Worm (Caenorhabditis elegans) whole organism, L3 larva: ENCODE results near the gene F32D8.8.

Source experiments
- R02D3.7 ChIP-seq: fragments of 150-350 bp; optimal IDR thresholded peaks from 2 replicates; lab custom pipeline; 2014; ENCODE audit warnings: missing biosample characterization, missing genetic modification characterization
- aly-2 ChIP-seq: fragments of 150-350 bp; optimal IDR thresholded peaks from 2 replicates; lab custom pipeline; 2014; ENCODE audit warnings: missing biosample characterization, missing genetic modification characterization
- ama-1 ChIP-seq: fragments of 150-350 bp; optimal IDR thresholded peaks from 2 replicates; lab custom pipeline; 2018
- ceh-16 ChIP-seq: sonication (generic microtip); optimal IDR thresholded peaks from 2 replicates; lab custom pipeline; 2017; ENCODE audit warnings: missing biosample characterization, missing genetic modification characterization
- ceh-28 ChIP-seq: fragments of 150-350 bp; optimal IDR thresholded peaks from 2 replicates; lab custom pipeline; 2014; ENCODE audit warnings: missing biosample characterization, missing genetic modification reagents, missing genetic modification characterization
- ceh-9 ChIP-seq: sonication (generic microtip); optimal IDR thresholded peaks from 2 replicates; lab custom pipeline; 2018; ENCODE audit warnings: missing biosample characterization, missing genetic modification characterization
- daf-12 ChIP-seq: fragments of 150-350 bp; optimal IDR thresholded peaks from 2 replicates; lab custom pipeline; 2014; ENCODE audit warnings: missing biosample characterization, missing genetic modification reagents, missing genetic modification characterization
- egl-27 ChIP-seq: sonication (generic microtip); optimal IDR thresholded peaks from 4 replicates; lab custom pipeline; 2017; ENCODE audit warnings: missing biosample characterization, missing genetic modification reagents, missing genetic modification characterization
- egl-5 ChIP-seq: fragments of 150-350 bp; optimal IDR thresholded peaks from 2 replicates; lab custom pipeline; 2017; ENCODE audit warnings: missing biosample characterization, missing genetic modification reagents, missing genetic modification characterization, inconsistent platforms
- elt-1 ChIP-seq: fragments of 150-350 bp; optimal IDR thresholded peaks from 2 replicates; lab custom pipeline; 2014; ENCODE audit warnings: missing biosample characterization, missing genetic modification characterization
- elt-2 ChIP-seq: sonication (generic microtip); optimal IDR thresholded peaks from 2 replicates; lab custom pipeline; 2016; ENCODE audit warnings: missing genetic modification reagents, mild to moderate bottlenecking, missing genetic modification characterization, missing compliant biosample characterization
- elt-3 ChIP-seq, 3 experiments: fragments of 150-350 bp in 1 of 3; sonication (generic microtip) in 2 of 3; optimal IDR thresholded peaks; 2 replicates in 2 of 3; 4 replicates in 1 of 3; lab custom pipeline; 2014 to 2017; ENCODE audit warnings: missing biosample characterization in 3 of 3, missing genetic modification characterization in 3 of 3
- fkh-10 ChIP-seq: sonication (generic microtip); optimal IDR thresholded peaks from 2 replicates; lab custom pipeline; 2017; ENCODE audit warnings: missing biosample characterization, missing genetic modification reagents, missing genetic modification characterization
- fkh-2 ChIP-seq: fragments of 150-350 bp; optimal IDR thresholded peaks from 2 replicates; lab custom pipeline; 2014; ENCODE audit warnings: missing biosample characterization, missing genetic modification reagents, missing genetic modification characterization
- fos-1 ChIP-seq: fragments of 150-350 bp; optimal IDR thresholded peaks from 2 replicates; lab custom pipeline; 2014; ENCODE audit warnings: missing biosample characterization, missing genetic modification characterization
- hmg-11 ChIP-seq: sonication (generic microtip); optimal IDR thresholded peaks from 2 replicates; lab custom pipeline; 2016; ENCODE audit warnings: missing genetic modification characterization, missing compliant biosample characterization
- lin-15B ChIP-seq: fragments of 150-350 bp; optimal IDR thresholded peaks from 2 replicates; lab custom pipeline; 2014; ENCODE audit warnings: missing biosample characterization, missing genetic modification characterization
- lin-39 ChIP-seq: fragments of 150-350 bp; optimal IDR thresholded peaks from 2 replicates; lab custom pipeline; 2018; ENCODE audit warnings: missing biosample characterization, missing genetic modification reagents, missing genetic modification characterization
- lsy-12 ChIP-seq: sonication (generic microtip); optimal IDR thresholded peaks from 2 replicates; lab custom pipeline; 2016; ENCODE audit warnings: mild to moderate bottlenecking, missing genetic modification characterization, missing compliant biosample characterization
- mdl-1 ChIP-seq: fragments of 150-350 bp; optimal IDR thresholded peaks from 2 replicates; lab custom pipeline; 2014; ENCODE audit warnings: missing biosample characterization, missing genetic modification characterization
- nfya-1 ChIP-seq: sonication (generic microtip); optimal IDR thresholded peaks from 2 replicates; lab custom pipeline; 2017; ENCODE audit warnings: missing genetic modification characterization, mild to moderate bottlenecking, missing compliant biosample characterization, antibody characterized with exemption, moderate library complexity; ENCODE audit not compliant: insufficient read depth
- nhr-11 ChIP-seq: fragments of 150-350 bp; optimal IDR thresholded peaks from 2 replicates; lab custom pipeline; 2014; ENCODE audit warnings: missing biosample characterization, missing genetic modification characterization
- nhr-23 ChIP-seq: fragments of 150-350 bp; optimal IDR thresholded peaks from 2 replicates; lab custom pipeline; 2014; ENCODE audit warnings: missing biosample characterization, missing genetic modification reagents, missing genetic modification characterization
- nhr-25 ChIP-seq: sonication (generic microtip); optimal IDR thresholded peaks from 2 replicates; lab custom pipeline; 2017; ENCODE audit warnings: missing biosample characterization, missing genetic modification characterization
- nhr-43 ChIP-seq: sonication (generic microtip); optimal IDR thresholded peaks from 2 replicates; lab custom pipeline; 2016; ENCODE audit warnings: mild to moderate bottlenecking, missing genetic modification characterization, missing compliant biosample characterization; ENCODE audit not compliant: poor library complexity, severe bottlenecking
- pha-4 ChIP-seq: fragments of 150-350 bp; optimal IDR thresholded peaks from 2 replicates; lab custom pipeline; 2014; ENCODE audit warnings: missing biosample characterization, missing genetic modification reagents, missing genetic modification characterization
- pqm-1 ChIP-seq: fragments of 150-350 bp; optimal IDR thresholded peaks from 2 replicates; lab custom pipeline; 2017; ENCODE audit warnings: missing biosample characterization, missing genetic modification characterization, inconsistent platforms
- sea-2 ChIP-seq: fragments of 150-350 bp; sonication (generic microtip); optimal IDR thresholded peaks from 4 replicates; lab custom pipeline; 2014; ENCODE audit warnings: missing biosample characterization, missing genetic modification reagents, missing genetic modification characterization
- skn-1 ChIP-seq: fragments of 150-350 bp; optimal IDR thresholded peaks from 2 replicates; lab custom pipeline; 2014; ENCODE audit warnings: missing biosample characterization, missing genetic modification characterization
- snpc-4 ChIP-seq: fragments of 150-350 bp; optimal IDR thresholded peaks from 2 replicates; lab custom pipeline; 2014; ENCODE audit warnings: missing biosample characterization, missing genetic modification characterization
- tbx-2 ChIP-seq: sonication (generic microtip); optimal IDR thresholded peaks from 2 replicates; lab custom pipeline; 2016; ENCODE audit warnings: mild to moderate bottlenecking, missing genetic modification characterization, missing compliant biosample characterization
- unc-62 ChIP-seq: fragments of 150-350 bp; sonication (generic microtip); optimal IDR thresholded peaks from 4 replicates; lab custom pipeline; 2014; ENCODE audit warnings: missing biosample characterization, missing genetic modification reagents, missing genetic modification characterization
- ztf-4 ChIP-seq: fragments of 150-350 bp; optimal IDR thresholded peaks from 2 replicates; lab custom pipeline; 2014; ENCODE audit warnings: missing biosample characterization, missing genetic modification characterization

F32D8.8 gene

ce11 chrV:10909071-10909470, 6.5 kb upstream of the F32D8.8 start, which contains the start of gene zzz-1:
Gene zzz-1, minus strand, starts transcription at chrV:10909171.
- TF ChIP-seq fos-1 (tag; lab: Kevin White, UChicago) = no peak
- no peak for TF ChIP-seq R02D3.7
- TF ChIP-seq ama-1 (lab: Kevin White, UChicago) = no peak
- TF ChIP-seq ceh-9 (tag; lab: Kevin White, UChicago) = no peak
- no peak for TF ChIP-seq hmg-11 (tag; lab: Kevin White, UChicago)
- peak; percentile 86 for TF ChIP-seq elt-1 (tag; lab: Kevin White, UChicago)
- no peak for TF ChIP-seq egl-5 (tag; lab: Kevin White, UChicago)
- TF ChIP-seq lin-39 (tag; lab: Kevin White, UChicago) = no peak
- TF ChIP-seq nhr-25 (tag; lab: Kevin White, UChicago) = no peak

ce11 chrV:10904795-10905194, 2.2 kb upstream of the F32D8.8 start:
- no peak for TF ChIP-seq lsy-12
- no peak for TF ChIP-seq daf-12
- no peak for TF ChIP-seq skn-1 (tag; lab: Kevin White, UChicago)
- TF ChIP-seq mdl-1 (tag; lab: Kevin White, UChicago) = no peak
- TF ChIP-seq fkh-2 = no peak
- TF ChIP-seq nfya-1 = peak; percentile 39
- no peak for TF ChIP-seq fos-1 (tag; lab: Kevin White, UChicago)
- TF ChIP-seq egl-5 (tag; lab: Kevin White, UChicago) = no peak
- peak; percentile 48 for TF ChIP-seq hmg-11 (tag; lab: Kevin White, UChicago)
- no peak for TF ChIP-seq elt-3 (tag; optimal IDR thresholded peaks at IDR 0.05; lab: Kevin White, UChicago)
- no peak for TF ChIP-seq lin-15B (tag; lab: Kevin White, UChicago)
- TF ChIP-seq ceh-28 = no peak
- TF ChIP-seq tbx-2 (tag; lab: Kevin White, UChicago) = no peak
- TF ChIP-seq fkh-10 (GFP tag; lab: Kevin White, UChicago) = peak; percentile 52
- TF ChIP-seq nhr-23 (tag; lab: Kevin White, UChicago) = no peak
- TF ChIP-seq lin-39 (tag; lab: Kevin White, UChicago) = peak; percentile 52
- no peak for TF ChIP-seq nhr-11 (tag; lab: Kevin White, UChicago)
- no peak for TF ChIP-seq nhr-43

ce11 chrV:10903748-10904147, 1.2 kb upstream of the F32D8.8 start, which contains the start of gene F32D8.15:
Gene F32D8.15, plus strand, starts transcription at chrV:10904048.
- TF ChIP-seq nfya-1 (no peak), ztf-4 (tag; lab: Kevin White, UChicago) (no peak), pha-4 (tag; lab: Kevin White, UChicago) (no peak), fkh-2 (no peak), tbx-2 (tag; lab: Kevin White, UChicago) (no peak), snpc-4 (no peak), egl-27 (tag; lab: Kevin White, UChicago) (no peak), ceh-9 (tag; lab: Kevin White, UChicago) (no peak), sea-2 (GFP tag; lab: Kevin White, UChicago) (no peak), pqm-1 (tag; lab: Kevin White, UChicago) (no peak)

ce11 chrV:10901125-10901524, 1.5 kb downstream of the F32D8.8 start, which contains the start of gene spp-16:
Gene spp-16, minus strand, starts transcription at chrV:10901303.
- TF ChIP-seq elt-2 (tag; lab: Kevin White, UChicago) (peak; percentile 56), pqm-1 (tag; lab: Kevin White, UChicago) (peak; percentile 25), fkh-10 (GFP tag; lab: Kevin White, UChicago) (no peak), ceh-16 (tag; lab: Kevin White, UChicago) (no peak)

- TF ChIP-seq elt-1 (tag; lab: Kevin White, UChicago) (peak; percentile 29), aly-2 (tag; lab: Kevin White, UChicago) (no peak), nhr-25 (tag; lab: Kevin White, UChicago) (peak; percentile 54)
- TF ChIP-seq, all 47 proteins: peak for 2
Observed at ce11 chrV:10898629-10899028, 4.0 kb downstream of the F32D8.8 start.

- TF ChIP-seq nhr-23 (tag; lab: Kevin White, UChicago) (peak; percentile 1), unc-62 (no peak)
Observed at ce11 chrV:10898107-10898506, 4.5 kb downstream of the F32D8.8 start, which contains the start of gene F32D8.7. Gene F32D8.7, plus strand, starts transcription at chrV:10898435.
